Worm (Caenorhabditis elegans) whole organism, early embryonic: ENCODE results near the gene blos-1.

Experiments used
- B0310.2 ChIP-seq: sonication (generic microtip); optimal IDR thresholded peaks from 2 replicates; lab custom pipeline; 2016; ENCODE audit warnings: mild to moderate bottlenecking, missing genetic modification characterization, missing compliant biosample characterization
- F13C5.2 ChIP-seq: sonication (generic microtip); optimal IDR thresholded peaks from 2 replicates; lab custom pipeline; 2017; ENCODE audit warnings: mild to moderate bottlenecking, missing genetic modification characterization, inconsistent platforms, missing compliant biosample characterization
- ama-1 ChIP-seq: fragments of 150-350 bp; optimal IDR thresholded peaks from 2 replicates; lab custom pipeline; 2014
- ceh-13 ChIP-seq: fragments of 200-800 bp; sonication (Bioruptor generic); optimal IDR thresholded peaks from 2 replicates; lab custom pipeline; 2018; ENCODE audit warnings: mild to moderate bottlenecking, missing genetic modification characterization, missing compliant biosample characterization
- ceh-36 ChIP-seq: sonication (generic microtip); optimal IDR thresholded peaks from 2 replicates; lab custom pipeline; 2016; ENCODE audit warnings: missing genetic modification characterization, inconsistent platforms, missing compliant biosample characterization
- ets-7 ChIP-seq: sonication (generic microtip); optimal IDR thresholded peaks from 2 replicates; lab custom pipeline; 2016; ENCODE audit warnings: missing genotype, missing genetic modification characterization, missing compliant biosample characterization
- flt-1 ChIP-seq: fragments of 200-800 bp; sonication (Bioruptor generic); IDR thresholded peaks from 2 replicates; pipeline ENCODE4 v1.3.6; 2022; ENCODE audit warnings: missing genetic modification characterization, missing compliant biosample characterization
- hmbx-1 ChIP-seq: sonication (generic microtip); optimal IDR thresholded peaks from 2 replicates; lab custom pipeline; 2016; ENCODE audit warnings: mild to moderate bottlenecking, missing genetic modification characterization, missing compliant biosample characterization
- hmg-4 ChIP-seq: fragments of 200-800 bp; sonication (Bioruptor generic); optimal IDR thresholded peaks from 2 replicates; lab custom pipeline; 2018; ENCODE audit warnings: mild to moderate bottlenecking, missing genetic modification characterization, missing compliant biosample characterization
- hnd-1 ChIP-seq: sonication (generic microtip); optimal IDR thresholded peaks from 2 replicates; lab custom pipeline; 2016; ENCODE audit warnings: missing genetic modification characterization, missing compliant biosample characterization
- sea-1 ChIP-seq: fragments of 200-800 bp; sonication (Bioruptor generic); conservative IDR thresholded peaks from 2 replicates; pipeline ENCODE4 v1.3.6; 2022; ENCODE audit warnings: missing genetic modification characterization, missing compliant biosample characterization
- tbx-11 ChIP-seq: fragments of 200-800 bp; sonication (Bioruptor generic); IDR thresholded peaks from 2 replicates; pipeline ENCODE4 v1.3.6; 2022; ENCODE audit warnings: missing genetic modification characterization, missing compliant biosample characterization
- tbx-37 ChIP-seq: fragments of 200-800 bp; sonication (Bioruptor generic); conservative IDR thresholded peaks from 2 replicates; pipeline ENCODE4 v1.3.6; 2022; ENCODE audit warnings: missing genetic modification reagents, missing genetic modification characterization, missing compliant biosample characterization
- tra-4 ChIP-seq: sonication (generic microtip); optimal IDR thresholded peaks from 2 replicates; lab custom pipeline; 2017; ENCODE audit warnings: missing genetic modification characterization, missing compliant biosample characterization

- no peak for TF ChIP-seq ets-7 (tag; lab: Kevin White, UChicago)
- TF ChIP-seq hmg-4 (GFP tag; lab: Kevin White, UChicago) = no peak
- TF ChIP-seq ceh-13 (GFP tag; lab: Kevin White, UChicago) = no peak
- no peak for TF ChIP-seq tbx-37 (GFP tag; lab: Robert Waterston, UW)
- TF ChIP-seq ama-1 (lab: Kevin White, UChicago) = no peak
- no peak for TF ChIP-seq B0310.2 (tag; lab: Kevin White, UChicago)
- no peak for TF ChIP-seq tra-4
- TF ChIP-seq tbx-11 = no peak
- TF ChIP-seq F13C5.2 = no peak
- no peak for TF ChIP-seq ceh-36 (tag; lab: Kevin White, UChicago)
- no peak for TF ChIP-seq hmbx-1 (tag; lab: Kevin White, UChicago)
- no peak for TF ChIP-seq flt-1 (GFP tag; lab: Robert Waterston, UW)
- TF ChIP-seq hnd-1 (tag; lab: Kevin White, UChicago) = no peak
- TF ChIP-seq sea-1 = no peak
Observed at ce11 chrIII:10170265-10170664, 41.5 kb downstream of the blos-1 start.
